Worm (Caenorhabditis elegans): Measurements from ENCODE around the gene nrfl-1.

DNA sequence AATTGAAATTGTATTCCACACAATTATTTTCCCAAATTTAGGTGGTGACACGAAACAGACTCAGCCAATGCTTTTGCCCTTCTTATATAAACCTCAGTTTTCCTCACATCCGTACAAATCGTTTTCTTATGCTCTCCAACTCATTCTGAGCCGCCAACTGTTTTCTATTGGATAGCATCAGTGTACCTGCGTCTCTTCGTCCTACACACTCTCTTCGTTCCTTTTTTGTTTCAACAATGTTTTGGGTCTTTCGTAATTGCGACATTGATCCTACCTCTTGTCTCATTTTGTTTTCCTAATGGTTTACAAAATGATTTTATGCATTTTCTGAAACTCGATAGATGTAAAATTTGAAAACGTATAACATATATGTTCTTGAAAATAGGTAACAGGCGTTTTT lies 39.6 kb upstream of the nrfl-1 start:
- TF ChIP-seq ama-1 (optimal IDR thresholded peaks at IDR 0.05) (no peak), skn-1 (tag; optimal IDR thresholded peaks at IDR 0.05) (no peak), fkh-10 (GFP tag; optimal IDR thresholded peaks at IDR 0.05) (no peak), lin-13 (GFP tag; optimal IDR thresholded peaks at IDR 0.05) (no peak)
